Fruit fly (Drosophila melanogaster): ENCODE data around the gene Mitofilin.
A peak's percentile ranks its signal among the peaks of the same experiment; 100 is the strongest.

The Mitofilin gene

dm6 chr3R:22042283-22042875 lies 19.2 kb upstream of the Mitofilin start:
- TF ChIP-seq CG31365 (tag; optimal IDR thresholded peaks at IDR 0.05), result no peak
- TF ChIP-seq corto (GFP tag; optimal IDR thresholded peaks at IDR 0.05), result peak; percentile 31
- peak; percentile 73 for TF ChIP-seq cg (GFP tag; optimal IDR thresholded peaks at IDR 0.05)
- TF ChIP-seq cad (GFP tag; optimal IDR thresholded peaks at IDR 0.05), result peak; percentile 44
- no peak for TF ChIP-seq Ravus (GFP tag; IDR thresholded peaks at IDR 0.05)
- peak; percentile 77 for TF ChIP-seq Jarid2 (GFP tag; optimal IDR thresholded peaks at IDR 0.05)
- TF ChIP-seq CG4360 (GFP tag; IDR thresholded peaks at IDR 0.05), result peak; percentile 72
- TF ChIP-seq HLH4C (GFP tag; IDR thresholded peaks at IDR 0.05; ENCODE audit: partially characterized antibody), result peak; percentile 1; the same call in 1 of the 3 replicates
- TF ChIP-seq Trl (optimal IDR thresholded peaks at IDR 0.05), result peak; percentile 78 to 92
- no peak for TF ChIP-seq Trl (GFP tag; optimal IDR thresholded peaks at IDR 0.05)
- TF ChIP-seq zen2 (GFP tag; IDR thresholded peaks at IDR 0.05; ENCODE audit: partially characterized antibody), result peak; percentile 23; the same call in 1 of the 3 replicates
- no peak for TF ChIP-seq Blimp-1 (GFP tag; optimal IDR thresholded peaks at IDR 0.05)
- TF ChIP-seq CG31441 (GFP tag; IDR thresholded peaks at IDR 0.05), result 0 out of 2 replicates have a peak, but pooled peaks have one; percentile 6
- peak; percentile 20 for TF ChIP-seq Med (GFP tag)
- peak; percentile 12 for TF ChIP-seq CG8924 (tag; optimal IDR thresholded peaks at IDR 0.05)
- TF ChIP-seq CG2199 (GFP tag; IDR thresholded peaks at IDR 0.05), result peak; percentile 11; the same call in 1 of the 3 replicates
- peak; percentile 40 for TF ChIP-seq sens (GFP tag)
- no peak for TF ChIP-seq CG6854 (GFP tag; optimal IDR thresholded peaks at IDR 0.05)
- peak; percentile 24 for TF ChIP-seq CG3163 (GFP tag; optimal IDR thresholded peaks at IDR 0.05)
- TF ChIP-seq yki (optimal IDR thresholded peaks at IDR 0.05), result peak; percentile 71
- TF ChIP-seq lbe (GFP tag; optimal IDR thresholded peaks at IDR 0.05), result peak; percentile 27
- peak; percentile 95 for TF ChIP-seq sd (tag; optimal IDR thresholded peaks at IDR 0.05)
- peak; percentile 27; the same call in 1 of the 2 replicates for TF ChIP-seq vvl (GFP tag; IDR thresholded peaks at IDR 0.05)
- TF ChIP-seq NK7.1 (GFP tag; optimal IDR thresholded peaks at IDR 0.05), result no peak
- TF ChIP-seq NC2α (GFP tag; optimal IDR thresholded peaks at IDR 0.05), result no peak
- peak; percentile 2 for TF ChIP-seq Deaf1 (tag; optimal IDR thresholded peaks at IDR 0.05)

DNA sequence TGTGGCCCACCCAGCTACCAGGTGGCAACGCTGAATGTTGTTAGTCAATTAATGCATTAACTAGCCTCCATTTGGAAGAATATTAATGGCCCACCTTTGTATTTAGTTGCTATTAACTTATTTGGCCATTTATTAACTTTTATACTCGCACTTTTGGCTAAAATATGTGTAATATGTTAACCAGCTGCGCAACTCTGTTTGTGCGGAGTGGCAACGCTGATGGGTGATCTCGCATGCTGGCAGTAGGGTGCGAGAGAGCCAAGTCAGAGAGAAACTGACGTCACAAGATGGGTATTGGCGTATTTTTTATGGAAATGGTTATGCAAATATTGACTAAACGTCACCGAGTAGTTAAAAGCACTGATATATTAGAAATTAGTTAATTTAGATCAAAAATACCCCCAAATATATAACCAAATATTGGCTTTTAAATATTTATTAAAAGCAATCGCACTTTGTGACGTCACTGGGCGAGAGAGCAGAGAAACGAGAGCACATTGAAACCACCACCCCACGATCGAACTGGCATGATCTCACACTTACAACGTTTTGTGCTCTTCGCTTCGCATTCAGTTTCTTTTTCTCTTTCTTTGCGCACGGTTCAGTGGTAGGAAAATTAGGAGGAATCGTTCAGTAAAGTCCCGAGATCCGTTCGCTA lies 18.6 kb upstream of the Mitofilin start, which contains the start of gene how:
how (plus strand) TSS at position 567 of the 658 bp plus-strand sequence.
- TF ChIP-seq CG4707 (GFP tag; optimal IDR thresholded peaks at IDR 0.05), result no peak
- peak; percentile 18 for TF ChIP-seq exex (tag; optimal IDR thresholded peaks at IDR 0.05)
- no peak for TF ChIP-seq CG1602 (GFP tag; optimal IDR thresholded peaks at IDR 0.05)
- no peak for TF ChIP-seq CG2129 (GFP tag; IDR thresholded peaks at IDR 0.05; ENCODE audit: partially characterized antibody)
- TF ChIP-seq gem (tag; optimal IDR thresholded peaks at IDR 0.05), result peak; percentile 30
- no peak for TF ChIP-seq prd (optimal IDR thresholded peaks at IDR 0.05)
- no peak for TF ChIP-seq prd (GFP tag; IDR thresholded peaks at IDR 0.05)
- no peak for TF ChIP-seq Atf6 (GFP tag; IDR thresholded peaks at IDR 0.05)
- no peak for TF ChIP-seq CG14860 (GFP tag; IDR thresholded peaks at IDR 0.05; ENCODE audit: partially characterized antibody)
- peak; percentile 18 for TF ChIP-seq CG9797 (GFP tag; optimal IDR thresholded peaks at IDR 0.05)
- TF ChIP-seq onecut (GFP tag; IDR thresholded peaks at IDR 0.05), result no peak
- TF ChIP-seq CG8388 (GFP tag; optimal IDR thresholded peaks at IDR 0.05), result peak; percentile 8
- peak; percentile 10 for TF ChIP-seq Hsf (GFP tag; optimal IDR thresholded peaks at IDR 0.05)
- no peak for TF ChIP-seq Hr39 (optimal IDR thresholded peaks at IDR 0.05)
- TF ChIP-seq CG6854 (GFP tag; optimal IDR thresholded peaks at IDR 0.05), result no peak
- TF ChIP-seq cad (GFP tag; optimal IDR thresholded peaks at IDR 0.05), result no peak
- no peak for TF ChIP-seq Eip74EF (GFP tag; optimal IDR thresholded peaks at IDR 0.05)
- no peak for TF ChIP-seq knrl (GFP tag; IDR thresholded peaks at IDR 0.05; ENCODE audit: partially characterized antibody)
- TF ChIP-seq dimm (GFP tag; IDR thresholded peaks at IDR 0.05), result no peak
- TF ChIP-seq CG15696 (tag; optimal IDR thresholded peaks at IDR 0.05), result no peak
- TF ChIP-seq CG17612 (GFP tag; IDR thresholded peaks at IDR 0.05), result no peak
- no peak for TF ChIP-seq Fer1 (GFP tag; optimal IDR thresholded peaks at IDR 0.05)
- TF ChIP-seq Max (GFP tag; optimal IDR thresholded peaks at IDR 0.05), result peak; percentile 26
- peak; percentile 7 for TF ChIP-seq CG17385 (GFP tag; optimal IDR thresholded peaks at IDR 0.05)
- no peak for TF ChIP-seq CG3838 (GFP tag; optimal IDR thresholded peaks at IDR 0.05)
- TF ChIP-seq CG3726 (GFP tag; IDR thresholded peaks at IDR 0.05), result no peak
- no peak for TF ChIP-seq corto (GFP tag; optimal IDR thresholded peaks at IDR 0.05)

Measured in whole organism, embryonic.